Worm (Caenorhabditis elegans): ENCODE results near the gene F01G10.9.

DNA sequence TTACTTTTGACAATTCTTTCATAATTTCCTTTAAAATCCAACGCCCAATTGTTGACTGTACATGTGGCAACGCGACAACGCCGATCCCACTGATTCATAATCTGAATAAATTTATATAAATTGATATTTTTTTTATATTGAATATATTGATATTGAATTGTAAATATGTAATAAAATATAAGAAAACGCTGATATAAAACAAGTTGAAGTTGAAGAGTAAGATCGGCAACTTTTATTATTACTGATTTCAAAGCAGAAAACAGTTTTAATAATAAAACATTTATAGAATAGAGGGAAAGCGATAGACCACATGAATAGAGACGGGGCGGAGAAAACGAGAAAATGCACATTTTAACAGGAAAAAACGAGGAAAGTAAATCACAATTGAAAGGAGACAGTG, 40.2 kb downstream of the F01G10.9 start, which contains the start of gene qns-1:
- TF ChIP-seq snpc-4 (tag; optimal IDR thresholded peaks at IDR 0.05) (no peak), unc-62 (GFP tag; optimal IDR thresholded peaks at IDR 0.05) (no peak), elt-2 (tag; optimal IDR thresholded peaks at IDR 0.05) (no peak), mep-1 (tag; optimal IDR thresholded peaks at IDR 0.05) (no peak), nhr-20 (tag; optimal IDR thresholded peaks at IDR 0.05) (no peak)

Data from whole organism, L1 larva.